Worm (Caenorhabditis elegans): ENCODE data around the gene toe-2.

ce11 chrII:6500161-6500560, 21.0 kb downstream of the toe-2 start, which contains the start of gene R05G9.5:
- TF ChIP-seq med-1 (GFP tag; optimal IDR thresholded peaks at IDR 0.05; ENCODE audit: insufficient read depth): no peak
- TF ChIP-seq ztf-29 (GFP tag; IDR thresholded peaks at IDR 0.05): no peak
- no peak for TF ChIP-seq klf-2 (GFP tag; conservative IDR thresholded peaks at IDR 0.05)
- TF ChIP-seq flt-1 (GFP tag; IDR thresholded peaks at IDR 0.05): no peak
- TF ChIP-seq tab-1 (GFP tag; IDR thresholded peaks at IDR 0.05): no peak
- TF ChIP-seq T22C8.4 (GFP tag; IDR thresholded peaks at IDR 0.05): no peak

All from whole organism, midembryonic.